Worm (Caenorhabditis elegans) whole organism, late embryonic: Measurements from ENCODE around the gene lips-12.

Experiments
- C38D4.7 ChIP-seq: fragments of 200-800 bp; sonication (Bioruptor generic); optimal IDR thresholded peaks from 2 replicates; lab custom pipeline; 2018; ENCODE audit warnings: mild to moderate bottlenecking, missing genetic modification characterization, moderate library complexity, missing compliant biosample characterization
- K09A11.1 ChIP-seq: sonication (generic microtip); optimal IDR thresholded peaks from 2 replicates; lab custom pipeline; 2017; ENCODE audit warnings: antibody characterized with exemption, mild to moderate bottlenecking, missing genetic modification characterization, missing compliant biosample characterization; ENCODE audit not compliant: insufficient read depth
- T23F11.4 ChIP-seq: fragments of 200-800 bp; sonication (Bioruptor generic); optimal IDR thresholded peaks from 2 replicates; lab custom pipeline; 2018; ENCODE audit warnings: mild to moderate bottlenecking, missing genetic modification characterization, missing compliant biosample characterization
- ama-1 ChIP-seq: fragments of 150-350 bp; optimal IDR thresholded peaks from 2 replicates; lab custom pipeline; 2014
- ceh-18 ChIP-seq: sonication (generic microtip); optimal IDR thresholded peaks from 2 replicates; lab custom pipeline; 2016; ENCODE audit warnings: missing genetic modification characterization, missing compliant biosample characterization
- ceh-30 ChIP-seq: fragments of 150-350 bp; optimal IDR thresholded peaks from 2 replicates; lab custom pipeline; 2014; ENCODE audit warnings: missing biosample characterization, missing genetic modification characterization
- ceh-9 ChIP-seq: sonication (generic microtip); optimal IDR thresholded peaks from 2 replicates; lab custom pipeline; 2016; ENCODE audit warnings: mild to moderate bottlenecking, missing genetic modification characterization, inconsistent platforms, missing compliant biosample characterization
- che-1 ChIP-seq: sonication (generic microtip); optimal IDR thresholded peaks from 2 replicates; lab custom pipeline; 2016; ENCODE audit warnings: mild to moderate bottlenecking, missing genetic modification characterization, missing compliant biosample characterization
- dmd-4 ChIP-seq: sonication (generic microtip); optimal IDR thresholded peaks from 2 replicates; lab custom pipeline; 2016; ENCODE audit warnings: borderline replicate concordance, missing genetic modification characterization, missing compliant biosample characterization
- dve-1 ChIP-seq: sonication (generic microtip); optimal IDR thresholded peaks from 2 replicates; lab custom pipeline; 2017; ENCODE audit warnings: antibody characterized with exemption, mild to moderate bottlenecking, missing genetic modification characterization, missing compliant biosample characterization
- elt-2 ChIP-seq: sonication (generic microtip); optimal IDR thresholded peaks from 2 replicates; lab custom pipeline; 2016; ENCODE audit warnings: missing genetic modification reagents, missing genetic modification characterization, missing compliant biosample characterization
- ets-4 ChIP-seq: sonication (generic microtip); optimal IDR thresholded peaks from 2 replicates; lab custom pipeline; 2016; ENCODE audit warnings: missing genetic modification characterization, missing compliant biosample characterization
- eyg-1 ChIP-seq: sonication (generic microtip); optimal IDR thresholded peaks from 2 replicates; lab custom pipeline; 2016; ENCODE audit warnings: missing genotype, missing genetic modification characterization, missing compliant biosample characterization
- gmeb-2 ChIP-seq: sonication (generic microtip); optimal IDR thresholded peaks from 2 replicates; lab custom pipeline; 2016; ENCODE audit warnings: missing genetic modification characterization, inconsistent platforms, missing compliant biosample characterization
- hlh-15 ChIP-seq: sonication (generic microtip); optimal IDR thresholded peaks from 2 replicates; lab custom pipeline; 2016; ENCODE audit warnings: missing genetic modification characterization, missing compliant biosample characterization
- hlh-30 ChIP-seq: sonication (generic microtip); optimal IDR thresholded peaks from 2 replicates; lab custom pipeline; 2017; ENCODE audit warnings: antibody characterized with exemption, missing genetic modification characterization, missing compliant biosample characterization; ENCODE audit not compliant: insufficient read depth
- hlh-6 ChIP-seq: sonication (generic microtip); optimal IDR thresholded peaks from 2 replicates; lab custom pipeline; 2016; ENCODE audit warnings: missing genotype, missing genetic modification characterization, missing compliant biosample characterization
- hlh-8 ChIP-seq: sonication (generic microtip); optimal IDR thresholded peaks from 2 replicates; lab custom pipeline; 2016; ENCODE audit warnings: missing genotype, missing genetic modification characterization, missing compliant biosample characterization
- nhr-11 ChIP-seq: fragments of 150-350 bp; optimal IDR thresholded peaks from 2 replicates; lab custom pipeline; 2014; ENCODE audit warnings: missing biosample characterization, missing genetic modification characterization
- nhr-232 ChIP-seq: sonication (generic microtip); optimal IDR thresholded peaks from 2 replicates; lab custom pipeline; 2016; ENCODE audit warnings: missing genetic modification characterization, missing compliant biosample characterization
- npax-4 ChIP-seq: sonication (generic microtip); optimal IDR thresholded peaks from 2 replicates; lab custom pipeline; 2016; ENCODE audit warnings: missing genetic modification characterization, missing compliant biosample characterization
- pag-3 ChIP-seq: sonication (generic microtip); optimal IDR thresholded peaks from 2 replicates; lab custom pipeline; 2016; ENCODE audit warnings: missing compliant biosample characterization, missing genetic modification characterization, borderline replicate concordance
- pat-9 ChIP-seq: fragments of 200-800 bp; sonication (Bioruptor generic); optimal IDR thresholded peaks from 2 replicates; lab custom pipeline; 2018; ENCODE audit warnings: mild to moderate bottlenecking, missing genetic modification characterization, moderate library complexity, missing compliant biosample characterization
- pha-4 ChIP-seq: fragments of 150-350 bp; optimal IDR thresholded peaks from 2 replicates; lab custom pipeline; 2018; ENCODE audit warnings: missing biosample characterization, missing genetic modification reagents, missing genetic modification characterization
- pqm-1 ChIP-seq: sonication (generic microtip); optimal IDR thresholded peaks from 2 replicates; lab custom pipeline; 2016; ENCODE audit warnings: missing genetic modification characterization, missing compliant biosample characterization
- pros-1 ChIP-seq: fragments of 150-350 bp; optimal IDR thresholded peaks from 2 replicates; lab custom pipeline; 2014; ENCODE audit warnings: missing biosample characterization, missing genetic modification reagents, missing genetic modification characterization
- rnt-1 ChIP-seq: sonication (generic microtip); optimal IDR thresholded peaks from 2 replicates; lab custom pipeline; 2016; ENCODE audit warnings: missing genetic modification characterization, missing compliant biosample characterization
- sdc-2 ChIP-seq: sonication (generic microtip); optimal IDR thresholded peaks from 2 replicates; lab custom pipeline; 2016; ENCODE audit warnings: missing genotype, missing genetic modification characterization, missing compliant biosample characterization
- sox-4 ChIP-seq: sonication (generic microtip); optimal IDR thresholded peaks from 2 replicates; lab custom pipeline; 2017; ENCODE audit warnings: mild to moderate bottlenecking, missing genetic modification characterization, inconsistent platforms, missing compliant biosample characterization
- tbx-2 ChIP-seq: sonication (generic microtip); optimal IDR thresholded peaks from 2 replicates; lab custom pipeline; 2016; ENCODE audit warnings: missing genetic modification characterization, missing compliant biosample characterization
- ttx-3 ChIP-seq: sonication (generic microtip); optimal IDR thresholded peaks from 2 replicates; lab custom pipeline; 2016; ENCODE audit warnings: missing genetic modification reagents, missing genetic modification characterization, missing compliant biosample characterization
- unc-42 ChIP-seq: sonication (generic microtip); optimal IDR thresholded peaks from 2 replicates; lab custom pipeline; 2016; ENCODE audit warnings: missing genotype, missing genetic modification characterization, missing compliant biosample characterization
- unc-86 ChIP-seq: sonication (generic microtip); optimal IDR thresholded peaks from 2 replicates; lab custom pipeline; 2016; ENCODE audit warnings: missing genetic modification characterization, missing compliant biosample characterization

lips-12 gene

DNA sequence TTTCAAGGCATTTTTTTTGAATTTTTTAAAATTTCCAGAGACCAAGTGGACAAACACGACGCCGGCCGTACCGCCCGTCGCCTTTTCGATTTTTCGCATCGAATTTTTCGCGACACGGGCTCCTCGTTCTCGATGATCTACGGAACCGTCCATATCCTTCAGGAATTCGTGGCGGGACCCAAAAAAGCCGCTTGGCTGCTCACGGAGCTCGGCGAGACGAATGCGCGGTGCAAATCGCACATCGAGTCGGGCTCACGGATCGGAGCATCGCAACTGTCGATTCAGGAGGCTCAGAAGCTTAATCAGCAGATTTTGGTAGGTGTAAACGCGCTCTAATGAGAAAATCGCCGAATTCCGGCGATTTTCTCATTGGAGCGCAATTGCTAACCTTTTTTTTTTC, 17.8 kb upstream of the lips-12 start:
- TF ChIP-seq pros-1 (tag; lab: Kevin White, UChicago) (no peak), T23F11.4 (GFP tag; lab: Kevin White, UChicago) (no peak)

DNA sequence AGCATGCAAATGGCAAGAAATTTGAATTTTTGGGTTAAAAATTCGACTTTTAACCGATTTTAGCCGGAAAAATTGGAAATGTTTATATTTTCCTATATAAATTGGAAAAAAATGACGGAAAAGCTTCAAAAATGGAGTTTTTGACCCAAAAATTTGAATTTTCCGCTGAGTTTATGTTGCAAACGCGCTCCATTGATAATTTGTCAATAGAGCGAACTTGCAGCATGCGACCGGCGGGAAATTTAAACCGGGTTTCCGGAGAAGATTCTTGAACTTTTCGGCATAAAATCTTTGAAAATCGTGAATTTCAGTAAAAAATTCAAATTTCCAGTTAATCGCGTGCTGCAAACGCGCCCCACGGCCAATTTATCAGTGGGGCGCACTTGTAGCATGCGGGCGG, 17.3 kb upstream of the lips-12 start:
- no peak for TF ChIP-seq ttx-3 (tag; lab: Kevin White, UChicago)
- TF ChIP-seq K09A11.1 (tag; lab: Kevin White, UChicago), result no peak
- TF ChIP-seq ama-1 (lab: Kevin White, UChicago), result no peak
- TF ChIP-seq pha-4 (tag; lab: Kevin White, UChicago), result no peak
- no peak for TF ChIP-seq nhr-11 (tag; lab: Kevin White, UChicago)
- TF ChIP-seq sox-4 (tag; lab: Kevin White, UChicago), result no peak
- no peak for TF ChIP-seq che-1 (tag; lab: Kevin White, UChicago)
- TF ChIP-seq, all 69 proteins: peak for 0

DNA sequence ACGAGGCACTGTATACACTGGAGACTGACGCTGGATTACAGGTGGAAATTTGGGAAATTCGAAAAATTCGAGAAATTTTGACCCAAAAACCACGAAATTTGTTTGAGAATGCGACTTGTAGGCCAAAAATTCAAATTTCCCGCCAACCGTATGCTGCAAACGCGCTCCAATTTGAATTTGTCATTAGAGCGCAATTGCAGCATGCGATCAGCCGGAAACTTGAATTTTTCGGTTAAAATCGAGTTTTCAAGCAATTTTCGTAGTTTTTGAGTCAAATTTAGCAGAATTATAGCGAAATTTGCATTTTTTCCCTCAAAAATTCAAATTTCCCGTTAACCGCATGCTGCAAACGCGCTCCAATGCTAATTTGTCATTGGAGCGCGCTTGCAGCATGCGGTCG, 16.2 kb upstream of the lips-12 start:
- TF ChIP-seq hlh-8 (no peak), pros-1 (tag; lab: Kevin White, UChicago) (no peak)

DNA sequence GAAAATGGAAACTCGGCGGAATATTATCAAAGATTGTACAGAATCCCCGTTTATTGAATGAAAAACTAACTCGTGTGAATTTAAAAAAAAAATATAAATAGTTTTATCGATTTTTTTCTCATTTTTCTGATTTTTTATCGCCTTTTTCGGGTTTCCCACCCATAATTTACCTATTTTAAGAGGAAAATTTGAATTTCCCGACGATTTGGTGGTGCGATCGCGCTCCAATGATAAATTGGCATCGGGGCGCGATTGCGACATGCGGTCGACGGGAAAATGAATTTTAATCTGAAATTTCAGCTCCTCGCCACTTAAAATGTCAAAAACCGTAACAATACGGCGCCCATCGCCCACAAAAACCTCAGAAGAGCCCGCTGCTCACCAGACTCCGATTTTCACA, 13.6 kb upstream of the lips-12 start, which contains the start of gene taf-6.1:
Gene taf-6.1, plus strand, starts transcription at position 301 of the 400 bp plus-strand sequence.
- no peak for TF ChIP-seq tbx-2 (tag; lab: Kevin White, UChicago)
- no peak for TF ChIP-seq dve-1 (tag; lab: Kevin White, UChicago)
- no peak for TF ChIP-seq pag-3 (tag; lab: Kevin White, UChicago)
- TF ChIP-seq elt-2 (tag; lab: Kevin White, UChicago), result no peak
- no peak for TF ChIP-seq unc-86
- no peak for TF ChIP-seq nhr-232 (tag; lab: Kevin White, UChicago)
- TF ChIP-seq sdc-2, result no peak
- no peak for TF ChIP-seq pat-9
- TF ChIP-seq ets-4 (tag; lab: Kevin White, UChicago), result no peak
- no peak for TF ChIP-seq unc-42 (tag; lab: Kevin White, UChicago)
- TF ChIP-seq rnt-1 (tag; lab: Kevin White, UChicago), result no peak
- TF ChIP-seq hlh-6 (tag; lab: Kevin White, UChicago), result no peak
- no peak for TF ChIP-seq hlh-15
- TF ChIP-seq ceh-18 (tag; lab: Kevin White, UChicago), result no peak

DNA sequence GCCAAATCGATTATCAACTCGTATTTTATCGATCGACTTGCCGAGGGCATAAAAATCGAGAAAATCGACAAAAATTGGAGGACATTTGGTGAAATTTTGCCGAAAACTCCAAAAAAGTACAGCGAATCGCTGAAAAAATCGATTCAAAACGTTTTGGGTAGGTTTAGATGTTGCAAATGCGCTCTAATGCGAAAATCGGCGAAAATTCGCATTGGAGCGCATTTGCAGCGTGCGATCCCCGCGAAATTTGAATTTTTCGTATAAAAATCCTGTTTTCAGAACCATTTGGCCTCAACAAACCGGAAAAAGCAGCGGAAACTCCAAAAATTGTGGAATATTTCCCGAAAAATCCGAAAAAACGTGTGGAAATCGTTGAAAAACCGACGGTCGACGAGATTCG, 12.4 kb upstream of the lips-12 start:
- no peak for TF ChIP-seq ama-1 (lab: Kevin White, UChicago)
- TF ChIP-seq nhr-11 (tag; lab: Kevin White, UChicago), result no peak
- TF ChIP-seq, all 69 proteins: peak for 0

DNA sequence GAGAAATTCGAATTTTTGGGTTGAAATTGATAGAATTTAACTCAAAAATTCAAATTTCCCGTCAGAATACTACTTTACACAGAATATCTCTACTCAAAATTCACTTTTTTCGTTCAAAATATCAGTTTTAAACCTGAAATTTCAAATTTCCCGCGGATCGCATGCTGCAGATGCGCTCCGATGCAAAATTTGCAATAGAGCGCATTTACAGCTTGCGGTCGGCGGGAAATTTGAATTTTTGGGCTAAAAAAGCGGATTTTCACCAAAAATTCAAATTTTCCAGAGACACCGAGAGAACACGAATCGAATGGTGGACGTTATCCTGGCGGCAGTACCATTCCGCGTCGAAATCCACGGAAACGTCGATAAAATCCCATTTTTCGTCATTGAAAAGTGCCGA, 10.7 kb upstream of the lips-12 start:
- TF ChIP-seq gmeb-2 (tag; lab: Kevin White, UChicago) (no peak), pha-4 (tag; lab: Kevin White, UChicago) (no peak), sdc-2 (no peak), ttx-3 (tag; lab: Kevin White, UChicago) (no peak), hlh-30 (no peak), eyg-1 (tag; lab: Kevin White, UChicago) (no peak), ceh-30 (no peak), npax-4 (no peak), dmd-4 (tag; lab: Kevin White, UChicago) (no peak), pqm-1 (no peak), elt-2 (tag; lab: Kevin White, UChicago) (no peak), C38D4.7 (GFP tag; lab: Kevin White, UChicago) (no peak), ceh-9 (tag; lab: Kevin White, UChicago) (no peak), hlh-6 (tag; lab: Kevin White, UChicago) (no peak)
